Worm (Caenorhabditis elegans) whole organism, L4 larva: ENCODE results near the gene garr-1.

Source experiments
- F37D6.2 ChIP-seq: sonication (generic microtip); optimal IDR thresholded peaks from 2 replicates; lab custom pipeline; 2016; ENCODE audit warnings: mild to moderate bottlenecking, missing genetic modification characterization, missing compliant biosample characterization
- ama-1 ChIP-seq: fragments of 150-350 bp; optimal IDR thresholded peaks from 2 replicates; lab custom pipeline; 2014; ENCODE audit warnings: inconsistent platforms, mixed read lengths
- ceh-82 ChIP-seq: sonication (generic microtip); optimal IDR thresholded peaks from 2 replicates; lab custom pipeline; 2017; ENCODE audit warnings: missing biosample characterization, missing genetic modification characterization
- egl-27 ChIP-seq: sonication (generic microtip); optimal IDR thresholded peaks from 3 replicates; lab custom pipeline; 2017; ENCODE audit warnings: missing biosample characterization, missing genetic modification reagents, missing genetic modification characterization
- lin-39 ChIP-seq: fragments of 150-350 bp; optimal IDR thresholded peaks from 2 replicates; lab custom pipeline; 2014; ENCODE audit warnings: missing biosample characterization, missing genetic modification reagents, missing genetic modification characterization
- mep-1 ChIP-seq: fragments of 150-350 bp; sonication (generic microtip); optimal IDR thresholded peaks from 3 replicates; lab custom pipeline; 2014; ENCODE audit warnings: missing biosample characterization, missing genetic modification characterization
- mxl-3 ChIP-seq: fragments of 200-800 bp; sonication (Bioruptor generic); optimal IDR thresholded peaks from 2 replicates; lab custom pipeline; 2018; ENCODE audit warnings: mild to moderate bottlenecking, missing genetic modification characterization, missing compliant biosample characterization
- nhr-111 ChIP-seq: fragments of 200-800 bp; sonication (Bioruptor generic); optimal IDR thresholded peaks from 2 replicates; lab custom pipeline; 2018; ENCODE audit warnings: mild to moderate bottlenecking, missing genetic modification characterization, missing compliant biosample characterization
- nhr-237 ChIP-seq: sonication (generic microtip); optimal IDR thresholded peaks from 2 replicates; lab custom pipeline; 2017; ENCODE audit warnings: missing biosample characterization, missing genetic modification characterization

DNA sequence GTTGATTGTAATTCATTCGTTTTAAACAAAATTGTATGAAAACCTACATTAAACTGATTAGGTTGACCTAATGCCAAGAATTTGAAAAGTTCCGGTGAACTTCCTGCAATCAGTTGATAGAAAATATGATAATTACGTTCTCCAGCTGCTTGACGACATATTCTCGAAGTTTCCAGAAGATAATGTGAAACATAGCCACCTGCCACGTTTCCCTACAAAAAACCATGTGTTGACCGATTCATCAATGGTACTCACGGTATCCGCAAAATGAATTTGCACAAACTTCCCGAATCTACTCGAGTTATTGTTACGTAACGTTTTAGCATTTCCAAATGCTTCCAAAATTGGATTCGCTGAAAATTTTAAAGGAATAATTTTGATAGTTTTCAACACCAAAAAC is 12.4 kb downstream of the garr-1 start:
- TF ChIP-seq nhr-111 (GFP tag; lab: Kevin White, UChicago) (no peak), mep-1 (tag; lab: Kevin White, UChicago) (no peak), ceh-82 (no peak), lin-39 (no peak), ama-1 (no peak), egl-27 (tag; lab: Kevin White, UChicago) (no peak), nhr-237 (tag; lab: Kevin White, UChicago) (no peak), F37D6.2 (tag; lab: Kevin White, UChicago) (no peak), mxl-3 (GFP tag; lab: Kevin White, UChicago) (no peak)
